Worm (Caenorhabditis elegans): ENCODE measurements around the gene C53D6.8.

C53D6.8 gene

ce11 chrIV:8994487-8994886 is 8.0 kb downstream of the C53D6.8 start:
- TF ChIP-seq ceh-13 (GFP tag; optimal IDR thresholded peaks at IDR 0.05): no peak
- TF ChIP-seq pes-1 (GFP tag; IDR thresholded peaks at IDR 0.05): no peak
- TF ChIP-seq hmbx-1 (tag; optimal IDR thresholded peaks at IDR 0.05): no peak
- no peak for TF ChIP-seq B0310.2 (tag; optimal IDR thresholded peaks at IDR 0.05)

ce11 chrIV:8992786-8993185 is 9.8 kb downstream of the C53D6.8 start, which contains the start of gene mltn-12:
Gene mltn-12, plus strand, starts transcription at chrIV:8993086.
- TF ChIP-seq aly-1 (tag; optimal IDR thresholded peaks at IDR 0.05): no peak
- no peak for TF ChIP-seq hmg-4 (GFP tag; optimal IDR thresholded peaks at IDR 0.05)
- TF ChIP-seq tra-4 (tag; optimal IDR thresholded peaks at IDR 0.05): no peak
- TF ChIP-seq hmbx-1 (tag; optimal IDR thresholded peaks at IDR 0.05): no peak
- TF ChIP-seq tbx-37 (GFP tag; conservative IDR thresholded peaks at IDR 0.05): no peak
- TF ChIP-seq ceh-13 (GFP tag; optimal IDR thresholded peaks at IDR 0.05): no peak

ce11 chrIV:8986761-8987316 is 15.7 kb downstream of the C53D6.8 start, which contains the start of gene bre-1:
Gene bre-1, plus strand, starts transcription at chrIV:8987266.
- TF ChIP-seq pes-1 (GFP tag; IDR thresholded peaks at IDR 0.05) (no peak), ceh-36 (tag; optimal IDR thresholded peaks at IDR 0.05) (no peak), hnd-1 (tag; optimal IDR thresholded peaks at IDR 0.05) (no peak), ceh-13 (GFP tag; optimal IDR thresholded peaks at IDR 0.05) (no peak), tra-4 (tag; optimal IDR thresholded peaks at IDR 0.05) (no peak), aly-1 (tag; optimal IDR thresholded peaks at IDR 0.05) (no peak), F13C5.2 (tag; optimal IDR thresholded peaks at IDR 0.05) (no peak)

- no peak for TF ChIP-seq F13C5.2 (tag; optimal IDR thresholded peaks at IDR 0.05)
- TF ChIP-seq ets-7 (tag; optimal IDR thresholded peaks at IDR 0.05): no peak
- no peak for TF ChIP-seq ama-1 (optimal IDR thresholded peaks at IDR 0.05)
- no peak for TF ChIP-seq hmg-4 (GFP tag; optimal IDR thresholded peaks at IDR 0.05)
- TF ChIP-seq hnd-1 (tag; optimal IDR thresholded peaks at IDR 0.05): no peak
These were observed 18.0 kb downstream of the C53D6.8 start, which contains the start of gene nstp-1 for ce11 chrIV:8984566-8984965. Gene nstp-1, plus strand, starts transcription at chrIV:8984866.

ce11 chrIV:8979695-8980094 is 22.8 kb downstream of the C53D6.8 start, which contains the start of gene col-119:
Gene col-119, minus strand, starts transcription at chrIV:8979795.
- TF ChIP-seq tra-4 (tag; optimal IDR thresholded peaks at IDR 0.05): no peak
- no peak for TF ChIP-seq tbx-11 (GFP tag; IDR thresholded peaks at IDR 0.05)
- no peak for TF ChIP-seq ets-7 (tag; optimal IDR thresholded peaks at IDR 0.05)

ce11 chrIV:8979062-8979612 is 23.4 kb downstream of the C53D6.8 start:
- TF ChIP-seq tbx-37 (GFP tag; conservative IDR thresholded peaks at IDR 0.05) (no peak), ets-7 (tag; optimal IDR thresholded peaks at IDR 0.05) (no peak), flt-1 (GFP tag; IDR thresholded peaks at IDR 0.05) (no peak), ceh-13 (GFP tag; optimal IDR thresholded peaks at IDR 0.05) (no peak), tra-4 (tag; optimal IDR thresholded peaks at IDR 0.05) (no peak), hmbx-1 (tag; optimal IDR thresholded peaks at IDR 0.05) (no peak), ceh-36 (tag; optimal IDR thresholded peaks at IDR 0.05) (no peak), aly-1 (tag; optimal IDR thresholded peaks at IDR 0.05) (no peak), hnd-1 (tag; optimal IDR thresholded peaks at IDR 0.05) (no peak), pes-1 (GFP tag; IDR thresholded peaks at IDR 0.05) (no peak)

ce11 chrIV:8978047-8978446 is 24.5 kb downstream of the C53D6.8 start:
- TF ChIP-seq ceh-36 (tag; optimal IDR thresholded peaks at IDR 0.05) (no peak), pes-1 (GFP tag; IDR thresholded peaks at IDR 0.05) (no peak), tra-4 (tag; optimal IDR thresholded peaks at IDR 0.05) (no peak), B0310.2 (tag; optimal IDR thresholded peaks at IDR 0.05) (no peak), hnd-1 (tag; optimal IDR thresholded peaks at IDR 0.05) (no peak), hmg-4 (GFP tag; optimal IDR thresholded peaks at IDR 0.05) (no peak), tbx-37 (GFP tag; conservative IDR thresholded peaks at IDR 0.05) (no peak), ets-7 (tag; optimal IDR thresholded peaks at IDR 0.05) (no peak), ceh-13 (GFP tag; optimal IDR thresholded peaks at IDR 0.05) (no peak), flt-1 (GFP tag; IDR thresholded peaks at IDR 0.05) (no peak), hmbx-1 (tag; optimal IDR thresholded peaks at IDR 0.05) (no peak), ama-1 (optimal IDR thresholded peaks at IDR 0.05) (no peak), tbx-11 (GFP tag; IDR thresholded peaks at IDR 0.05) (no peak), scrt-1 (GFP tag; IDR thresholded peaks at IDR 0.05) (no peak)

- TF ChIP-seq hmbx-1 (tag; optimal IDR thresholded peaks at IDR 0.05) (no peak), sea-1 (GFP tag; conservative IDR thresholded peaks at IDR 0.05) (no peak), scrt-1 (GFP tag; IDR thresholded peaks at IDR 0.05) (no peak)
These were observed 27.3 kb downstream of the C53D6.8 start, which contains the start of gene pdzd-8 for ce11 chrIV:8975331-8975625. Gene pdzd-8, plus strand, starts transcription at chrIV:8975526.

- TF ChIP-seq flt-1 (GFP tag; IDR thresholded peaks at IDR 0.05) (no peak), sea-1 (GFP tag; conservative IDR thresholded peaks at IDR 0.05) (no peak), tbx-37 (GFP tag; conservative IDR thresholded peaks at IDR 0.05) (no peak), aly-1 (tag; optimal IDR thresholded peaks at IDR 0.05) (no peak), B0310.2 (tag; optimal IDR thresholded peaks at IDR 0.05) (no peak), scrt-1 (GFP tag; IDR thresholded peaks at IDR 0.05) (no peak), F13C5.2 (tag; optimal IDR thresholded peaks at IDR 0.05) (no peak), hnd-1 (tag; optimal IDR thresholded peaks at IDR 0.05) (no peak), hmbx-1 (tag; optimal IDR thresholded peaks at IDR 0.05) (no peak), ceh-13 (GFP tag; optimal IDR thresholded peaks at IDR 0.05) (no peak), pes-1 (GFP tag; IDR thresholded peaks at IDR 0.05) (no peak), tbx-11 (GFP tag; IDR thresholded peaks at IDR 0.05) (no peak), ama-1 (optimal IDR thresholded peaks at IDR 0.05) (no peak)
These were observed 27.8 kb downstream of the C53D6.8 start for ce11 chrIV:8974543-8975330.

All from whole organism, early embryonic.